Comparison of ENCODE assay signal across 5 fruit fly cellular contexts in the genomic region with DNA sequence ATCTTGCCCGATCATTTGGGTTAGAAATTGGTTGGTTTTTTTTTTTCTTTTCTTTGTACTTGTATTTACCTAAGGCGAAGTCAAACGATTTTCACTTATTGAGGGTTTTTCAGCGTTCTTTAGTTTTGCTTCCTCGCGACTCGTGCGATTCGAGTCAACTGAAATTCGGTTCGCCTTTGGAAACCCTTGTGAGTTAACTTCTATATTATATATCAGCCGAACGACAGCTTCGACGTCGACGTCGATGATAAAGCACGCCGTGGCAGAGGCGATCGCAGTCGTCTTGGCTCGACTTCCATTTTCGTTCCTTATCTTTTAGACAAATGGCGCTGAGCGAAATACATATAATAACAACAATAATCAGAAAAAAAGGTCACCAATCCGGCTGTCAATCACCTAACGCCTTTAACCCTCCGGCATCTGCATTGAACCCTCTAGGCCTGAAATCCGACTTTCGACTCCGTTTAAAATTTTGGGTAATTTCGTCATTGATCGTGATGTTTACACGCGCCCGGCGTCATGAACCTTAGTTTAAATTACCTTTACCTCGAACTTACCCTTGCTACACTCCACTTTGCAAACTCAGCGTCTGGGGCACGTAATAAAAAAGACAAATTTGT.
TF ChIP-seq lines count a peak whose summit lies in the region.

A gene (minus strand): TSS at position 180 of the 620 bp plus-strand sequence.

- no peak for TF ChIP-seq CTCF in whole organism, embryonic (GFP tag; optimal IDR thresholded peaks at IDR 0.05; lab: Kevin White, UChicago)

TF ChIP-seq in whole organism, adult, 20 proteins besides CTCF, POLR2A, EP300 and RAD21 (continues in another document):
- peak; percentile 93 for TF ChIP-seq kay (GFP tag; lab: Kevin White, UChicago; ENCODE audit: borderline replicate concordance)
- no peak for TF ChIP-seq Clk (GFP tag; optimal IDR thresholded peaks at IDR 0.05; lab: Kevin White, UChicago)
- TF ChIP-seq Crg-1 (GFP tag; optimal IDR thresholded peaks at IDR 0.05; lab: Kevin White, UChicago): no peak
- TF ChIP-seq CG33017 (tag; optimal IDR thresholded peaks at IDR 0.05; lab: Kevin White, UChicago): no peak
- no peak for TF ChIP-seq CG1620 (GFP tag; optimal IDR thresholded peaks at IDR 0.05; lab: Kevin White, UChicago)
- TF ChIP-seq CG11617 (GFP tag; optimal IDR thresholded peaks at IDR 0.05; lab: Kevin White, UChicago): no peak
- TF ChIP-seq Hr96 (GFP tag; optimal IDR thresholded peaks at IDR 0.05; lab: Kevin White, UChicago): no peak
- no peak for TF ChIP-seq cnc (optimal IDR thresholded peaks at IDR 0.05; lab: Kevin White, UChicago)
- TF ChIP-seq CG5204 (GFP tag; optimal IDR thresholded peaks at IDR 0.05; lab: Kevin White, UChicago): no peak
- peak; percentile 18 for TF ChIP-seq CG12768 (GFP tag; optimal IDR thresholded peaks at IDR 0.05; lab: Kevin White, UChicago)
- no peak for TF ChIP-seq toe (GFP tag; optimal IDR thresholded peaks at IDR 0.05; lab: Kevin White, UChicago)
- TF ChIP-seq pad (GFP tag; optimal IDR thresholded peaks at IDR 0.05; lab: Kevin White, UChicago): no peak
- no peak for TF ChIP-seq cic (GFP tag; optimal IDR thresholded peaks at IDR 0.05; lab: Kevin White, UChicago)
- TF ChIP-seq bab1 (GFP tag; optimal IDR thresholded peaks at IDR 0.05; lab: Kevin White, UChicago): no peak
- no peak for TF ChIP-seq tj (GFP tag; optimal IDR thresholded peaks at IDR 0.05; lab: Kevin White, UChicago)
- no peak for TF ChIP-seq ovo (GFP tag; optimal IDR thresholded peaks at IDR 0.05; lab: Kevin White, UChicago)
- no peak for TF ChIP-seq CG7045 (GFP tag; optimal IDR thresholded peaks at IDR 0.05; lab: Kevin White, UChicago)

TF ChIP-seq in whole organism, embryonic, 481 proteins besides CTCF, POLR2A, EP300 and RAD21:
- TF ChIP-seq sob (GFP tag; IDR thresholded peaks at IDR 0.05; lab: Robert Waterston, UW) (no peak), CG12155 (GFP tag; optimal IDR thresholded peaks at IDR 0.05; lab: Kevin White, UChicago) (no peak), CG33213 (GFP tag; optimal IDR thresholded peaks at IDR 0.05; lab: Kevin White, UChicago) (no peak), sug (tag; optimal IDR thresholded peaks at IDR 0.05; lab: Kevin White, UChicago) (peak; percentile 8), Adf1 (GFP tag; IDR thresholded peaks at IDR 0.05; lab: Robert Waterston, UW) (peak; percentile 86), CG4820 (GFP tag; optimal IDR thresholded peaks at IDR 0.05; lab: Kevin White, UChicago) (peak; percentile 21), Hr78 (GFP tag; optimal IDR thresholded peaks at IDR 0.05; lab: Kevin White, UChicago) (peak in 1 of 2 experiments; percentile 91), Blimp-1 (GFP tag; optimal IDR thresholded peaks at IDR 0.05; lab: Kevin White, UChicago) (no peak), Deaf1 (tag; optimal IDR thresholded peaks at IDR 0.05; lab: Kevin White, UChicago) (peak; percentile 75), CG11247 (GFP tag; IDR thresholded peaks at IDR 0.05; lab: Robert Waterston, UW) (no peak), lbe (GFP tag; optimal IDR thresholded peaks at IDR 0.05; lab: Kevin White, UChicago) (peak; percentile 21), CG11695 (GFP tag; IDR thresholded peaks at IDR 0.05; lab: Robert Waterston, UW) (no peak), CG34376 (GFP tag; optimal IDR thresholded peaks at IDR 0.05; lab: Kevin White, UChicago) (peak; percentile 32), CG10366 (GFP tag; IDR thresholded peaks at IDR 0.05; lab: Robert Waterston, UW) (no peak), GATAe (GFP tag; conservative IDR thresholded peaks at IDR 0.05; lab: Robert Waterston, UW) (peak; percentile 11; the same call in 1 of the 2 replicates), Pdp1 (GFP tag; optimal IDR thresholded peaks at IDR 0.05; lab: Kevin White, UChicago) (peak in 1 of 2 experiments; percentile 33)
TF ChIP-seq in whole organism, embryonic: peak in this region for 9.

TF ChIP-seq in whole organism, prepupa, 60 proteins besides CTCF, POLR2A, EP300 and RAD21:
- TF ChIP-seq CG11902 (GFP tag; optimal IDR thresholded peaks at IDR 0.05; lab: Kevin White, UChicago) (no peak), vri (GFP tag; optimal IDR thresholded peaks at IDR 0.05; lab: Kevin White, UChicago) (peak; percentile 93), CG3919 (GFP tag; optimal IDR thresholded peaks at IDR 0.05; lab: Kevin White, UChicago) (peak; percentile 8), achi (GFP tag; optimal IDR thresholded peaks at IDR 0.05; lab: Kevin White, UChicago) (no peak), CG8632 (GFP tag; optimal IDR thresholded peaks at IDR 0.05; lab: Kevin White, UChicago) (no peak), CG4318 (GFP tag; optimal IDR thresholded peaks at IDR 0.05; lab: Kevin White, UChicago) (no peak), topi (GFP tag; optimal IDR thresholded peaks at IDR 0.05; lab: Kevin White, UChicago) (no peak), fd85E (GFP tag; optimal IDR thresholded peaks at IDR 0.05; lab: Kevin White, UChicago) (no peak), Eip78C (GFP tag; lab: Kevin White, UChicago) (peak; percentile 66), Eip93F (GFP tag; optimal IDR thresholded peaks at IDR 0.05; lab: Kevin White, UChicago) (peak; percentile 84), svp (GFP tag; lab: Kevin White, UChicago) (peak; percentile 99), Ets96B (tag; optimal IDR thresholded peaks at IDR 0.05; lab: Kevin White, UChicago) (no peak), OdsH (GFP tag; optimal IDR thresholded peaks at IDR 0.05; lab: Kevin White, UChicago) (no peak), Eip75B (GFP tag; optimal IDR thresholded peaks at IDR 0.05; lab: Kevin White, UChicago) (no peak), CG31627 (GFP tag; optimal IDR thresholded peaks at IDR 0.05; lab: Kevin White, UChicago) (no peak), Sox14 (GFP tag; optimal IDR thresholded peaks at IDR 0.05; lab: Kevin White, UChicago) (no peak), CG8319 (GFP tag; optimal IDR thresholded peaks at IDR 0.05; lab: Kevin White, UChicago) (no peak), CG6854 (GFP tag; optimal IDR thresholded peaks at IDR 0.05; lab: Kevin White, UChicago) (no peak)

TF ChIP-seq in whole organism, pupa, 21 proteins besides CTCF, POLR2A, EP300 and RAD21:
- TF ChIP-seq EcR (GFP tag; optimal IDR thresholded peaks at IDR 0.05; lab: Kevin White, UChicago) (peak; percentile 43), CG9948 (tag; optimal IDR thresholded peaks at IDR 0.05; lab: Kevin White, UChicago) (no peak), CG34367 (tag; optimal IDR thresholded peaks at IDR 0.05; lab: Kevin White, UChicago) (no peak), CG10348 (GFP tag; IDR thresholded peaks at IDR 0.05; lab: Robert Waterston, UW) (no peak)
TF ChIP-seq in whole organism, pupa: peak in this region for 1.

TF ChIP-seq in whole organism, wandering third instar larva, 38 proteins besides CTCF, POLR2A, EP300 and RAD21:
- no peak for TF ChIP-seq OdsH (GFP tag; optimal IDR thresholded peaks at IDR 0.05; lab: Kevin White, UChicago)
- TF ChIP-seq CrebA (GFP tag; optimal IDR thresholded peaks at IDR 0.05; lab: Kevin White, UChicago; ENCODE audit: borderline replicate concordance): peak; percentile 46
- no peak for TF ChIP-seq tai (GFP tag; optimal IDR thresholded peaks at IDR 0.05; lab: Kevin White, UChicago)
- TF ChIP-seq Mio (GFP tag; optimal IDR thresholded peaks at IDR 0.05; lab: Kevin White, UChicago): no peak
- TF ChIP-seq br (GFP tag; optimal IDR thresholded peaks at IDR 0.05; lab: Kevin White, UChicago): peak; percentile 8
- TF ChIP-seq sage (GFP tag; optimal IDR thresholded peaks at IDR 0.05; lab: Kevin White, UChicago): peak; percentile 13
- peak; percentile 19 for TF ChIP-seq h (GFP tag; optimal IDR thresholded peaks at IDR 0.05; lab: Kevin White, UChicago)
- TF ChIP-seq Sp1 (GFP tag; optimal IDR thresholded peaks at IDR 0.05; lab: Kevin White, UChicago): no peak
- TF ChIP-seq foxo (GFP tag; optimal IDR thresholded peaks at IDR 0.05; lab: Kevin White, UChicago): no peak
- peak; percentile 52 for TF ChIP-seq Hnf4 (GFP tag; optimal IDR thresholded peaks at IDR 0.05; lab: Kevin White, UChicago)
- TF ChIP-seq dl (GFP tag; optimal IDR thresholded peaks at IDR 0.05; lab: Kevin White, UChicago; ENCODE audit: insufficient read depth in 1 of 2, partially characterized antibody in 2 of 2): no peak
- no peak for TF ChIP-seq usp (GFP tag; optimal IDR thresholded peaks at IDR 0.05; lab: Kevin White, UChicago)
- TF ChIP-seq brk (GFP tag; optimal IDR thresholded peaks at IDR 0.05; lab: Kevin White, UChicago): no peak
- TF ChIP-seq sv (GFP tag; optimal IDR thresholded peaks at IDR 0.05; lab: Kevin White, UChicago): no peak
- TF ChIP-seq Rel (GFP tag; optimal IDR thresholded peaks at IDR 0.05; lab: Kevin White, UChicago): no peak
- TF ChIP-seq Rel (tag; optimal IDR thresholded peaks at IDR 0.05; lab: Kevin White, UChicago): peak; percentile 44
